Worm (Caenorhabditis elegans) whole organism, L1 larva: ENCODE data around the gene C32D5.10.
A peak's percentile ranks its signal among the peaks of the same experiment; 100 is the strongest.

Source experiments
- C34B4.2 ChIP-seq: sonication (generic microtip); optimal IDR thresholded peaks from 2 replicates; lab custom pipeline; 2017; ENCODE audit warnings: mild to moderate bottlenecking, missing genetic modification characterization, missing compliant biosample characterization
- F16B12.6 ChIP-seq: fragments of 150-350 bp; optimal IDR thresholded peaks from 2 replicates; lab custom pipeline; 2014; ENCODE audit warnings: missing biosample characterization, missing genetic modification characterization
- Y116A8C.19 ChIP-seq: sonication (generic microtip); optimal IDR thresholded peaks from 2 replicates; lab custom pipeline; 2016; ENCODE audit warnings: missing compliant biosample characterization, missing genetic modification characterization, borderline replicate concordance
- aha-1 ChIP-seq: fragments of 150-350 bp; optimal IDR thresholded peaks from 2 replicates; lab custom pipeline; 2014; ENCODE audit warnings: missing biosample characterization, missing genetic modification characterization
- alr-1 ChIP-seq: fragments of 200-800 bp; sonication (Bioruptor generic); optimal IDR thresholded peaks from 2 replicates; lab custom pipeline; 2018; ENCODE audit warnings: borderline replicate concordance, mild to moderate bottlenecking, missing genetic modification characterization, missing compliant biosample characterization
- aly-2 ChIP-seq: fragments of 150-350 bp; optimal IDR thresholded peaks from 2 replicates; lab custom pipeline; 2014; ENCODE audit warnings: missing biosample characterization, missing genetic modification characterization
- ama-1 ChIP-seq: fragments of 150-350 bp; optimal IDR thresholded peaks from 2 replicates; lab custom pipeline; 2014
- blmp-1 ChIP-seq: fragments of 150-350 bp; optimal IDR thresholded peaks from 2 replicates; lab custom pipeline; 2014; ENCODE audit warnings: missing biosample characterization, missing genetic modification characterization
- ceh-63 ChIP-seq: fragments of 200-800 bp; sonication (Bioruptor generic); optimal IDR thresholded peaks from 2 replicates; lab custom pipeline; 2018; ENCODE audit warnings: mild to moderate bottlenecking, missing genetic modification characterization, missing compliant biosample characterization
- ceh-90 ChIP-seq: sonication (generic microtip); optimal IDR thresholded peaks from 2 replicates; lab custom pipeline; 2016; ENCODE audit warnings: missing genetic modification characterization, missing compliant biosample characterization
- dpl-1 ChIP-seq, 3 experiments: fragments of 150-350 bp in 2 of 3; sonication (generic microtip) in 1 of 3; optimal IDR thresholded peaks; 2 replicates each; lab custom pipeline; 2014 to 2017; ENCODE audit warnings: missing biosample characterization in 3 of 3, missing genetic modification characterization in 3 of 3, missing genetic modification reagents in 3 of 3
- dsc-1 ChIP-seq: sonication (generic microtip); optimal IDR thresholded peaks from 2 replicates; lab custom pipeline; 2016; ENCODE audit warnings: mild to moderate bottlenecking, missing genetic modification characterization, missing compliant biosample characterization
- egl-13 ChIP-seq: sonication (generic microtip); optimal IDR thresholded peaks from 2 replicates; lab custom pipeline; 2016; ENCODE audit warnings: missing genotype, missing genetic modification reagents, missing genetic modification characterization, missing compliant biosample characterization
- egl-27 ChIP-seq, 2 experiments: fragments of 150-350 bp in 1 of 2; sonication (generic microtip); optimal IDR thresholded peaks; 3 replicates each; lab custom pipeline; 2017 to 2018; ENCODE audit warnings: missing biosample characterization in 2 of 2, missing genetic modification characterization in 2 of 2, missing genetic modification reagents in 2 of 2
- elt-2 ChIP-seq: sonication (generic microtip); optimal IDR thresholded peaks from 2 replicates; lab custom pipeline; 2016; ENCODE audit warnings: missing genetic modification characterization, mild to moderate bottlenecking, inconsistent platforms, missing compliant biosample characterization, missing genetic modification reagents
- elt-3 ChIP-seq, 6 experiments: fragments of 150-350 bp in 1 of 6; sonication (generic microtip); optimal IDR thresholded peaks; 2 replicates each; lab custom pipeline; 2017 to 2018; ENCODE audit warnings: missing biosample characterization in 6 of 6, missing genetic modification characterization in 6 of 6, inconsistent platforms in 1 of 6
- fkh-10 ChIP-seq: sonication (generic microtip); optimal IDR thresholded peaks from 2 replicates; lab custom pipeline; 2017; ENCODE audit warnings: missing biosample characterization, missing genetic modification reagents, missing genetic modification characterization
- fkh-8 ChIP-seq: sonication (generic microtip); optimal IDR thresholded peaks from 2 replicates; lab custom pipeline; 2016; ENCODE audit warnings: mild to moderate bottlenecking, missing genetic modification characterization, missing compliant biosample characterization
- fos-1 ChIP-seq: fragments of 150-350 bp; optimal IDR thresholded peaks from 2 replicates; lab custom pipeline; 2014; ENCODE audit warnings: missing biosample characterization, missing genetic modification characterization
- hlh-17 ChIP-seq: fragments of 200-800 bp; sonication (Bioruptor generic); optimal IDR thresholded peaks from 2 replicates; lab custom pipeline; 2018; ENCODE audit warnings: missing genetic modification characterization, mild to moderate bottlenecking, missing compliant biosample characterization, moderate library complexity, borderline replicate concordance
- irx-1 ChIP-seq: sonication (generic microtip); optimal IDR thresholded peaks from 2 replicates; lab custom pipeline; 2016; ENCODE audit warnings: missing genetic modification characterization, missing compliant biosample characterization
- lin-13 ChIP-seq: fragments of 150-350 bp; optimal IDR thresholded peaks from 2 replicates; lab custom pipeline; 2014; ENCODE audit warnings: missing biosample characterization, missing genetic modification reagents, missing genetic modification characterization
- lin-14 ChIP-seq: fragments of 200-800 bp; sonication (Bioruptor generic); optimal IDR thresholded peaks from 2 replicates; lab custom pipeline; 2018; ENCODE audit warnings: mild to moderate bottlenecking, missing genetic modification characterization, moderate library complexity, missing compliant biosample characterization
- lin-35 ChIP-seq, 2 experiments: fragments of 150-350 bp; optimal IDR thresholded peaks; 2 replicates each; lab custom pipeline; 2014; ENCODE audit warnings: missing biosample characterization in 2 of 2, missing genetic modification characterization in 2 of 2, missing genetic modification reagents in 2 of 2
- lin-39 ChIP-seq: fragments of 150-350 bp; optimal IDR thresholded peaks from 2 replicates; lab custom pipeline; 2014; ENCODE audit warnings: missing biosample characterization, missing genetic modification reagents, missing genetic modification characterization
- lir-3 ChIP-seq: sonication (generic microtip); optimal IDR thresholded peaks from 2 replicates; lab custom pipeline; 2016; ENCODE audit warnings: mild to moderate bottlenecking, missing genetic modification characterization, moderate library complexity, missing compliant biosample characterization; ENCODE audit not compliant: poor library complexity
- lsy-2 ChIP-seq, 2 experiments: fragments of 150-350 bp; optimal IDR thresholded peaks; 2 replicates each; lab custom pipeline; 2014; ENCODE audit warnings: missing biosample characterization in 2 of 2, missing genetic modification characterization in 2 of 2
- mab-9 ChIP-seq: fragments of 200-800 bp; sonication (Bioruptor generic); IDR thresholded peaks from 2 replicates; pipeline ENCODE4 v1.3.6; 2022; ENCODE audit warnings: missing genetic modification reagents, missing genetic modification characterization, missing compliant biosample characterization
- mef-2 ChIP-seq: fragments of 150-350 bp; optimal IDR thresholded peaks from 2 replicates; lab custom pipeline; 2014; ENCODE audit warnings: missing biosample characterization, missing genetic modification characterization
- nhr-11 ChIP-seq: fragments of 150-350 bp; optimal IDR thresholded peaks from 2 replicates; lab custom pipeline; 2014; ENCODE audit warnings: missing biosample characterization, missing genetic modification characterization
- nhr-12 ChIP-seq: sonication (generic microtip); optimal IDR thresholded peaks from 2 replicates; lab custom pipeline; 2017; ENCODE audit warnings: missing biosample characterization, missing genetic modification characterization
- nhr-19 ChIP-seq: fragments of 200-800 bp; sonication (Bioruptor generic); conservative IDR thresholded peaks from 2 replicates; pipeline ENCODE4 v1.3.6; 2022; ENCODE audit warnings: missing genetic modification characterization, missing compliant biosample characterization
- nhr-20 ChIP-seq: sonication (generic microtip); optimal IDR thresholded peaks from 2 replicates; lab custom pipeline; 2016; ENCODE audit warnings: mild to moderate bottlenecking, missing genetic modification characterization, missing compliant biosample characterization
- nhr-237 ChIP-seq: fragments of 150-350 bp; optimal IDR thresholded peaks from 2 replicates; lab custom pipeline; 2014; ENCODE audit warnings: missing biosample characterization, missing genetic modification characterization
- nhr-76 ChIP-seq: sonication (generic microtip); optimal IDR thresholded peaks from 2 replicates; lab custom pipeline; 2017; ENCODE audit warnings: missing biosample characterization, missing genetic modification characterization
- nhr-77 ChIP-seq: fragments of 150-350 bp; optimal IDR thresholded peaks from 2 replicates; lab custom pipeline; 2014; ENCODE audit warnings: missing biosample characterization, missing genetic modification characterization
- nhr-84 ChIP-seq: sonication (generic microtip); optimal IDR thresholded peaks from 2 replicates; lab custom pipeline; 2017; ENCODE audit warnings: missing biosample characterization, missing genetic modification characterization
- nhr-85 ChIP-seq: sonication (generic microtip); peaks from one replicate; lab custom pipeline; 2016; ENCODE audit warnings: missing genetic modification characterization, inconsistent platforms, missing compliant biosample characterization
- nhr-90 ChIP-seq: sonication (generic microtip); optimal IDR thresholded peaks from 2 replicates; lab custom pipeline; 2016; ENCODE audit warnings: mild to moderate bottlenecking, missing genetic modification characterization, missing compliant biosample characterization; ENCODE audit not compliant: poor library complexity
- pax-3 ChIP-seq: fragments of 200-800 bp; sonication (Bioruptor generic); optimal IDR thresholded peaks from 2 replicates; lab custom pipeline; 2018; ENCODE audit warnings: mild to moderate bottlenecking, missing genetic modification characterization, moderate library complexity, missing compliant biosample characterization
- rnt-1 ChIP-seq: sonication (generic microtip); optimal IDR thresholded peaks from 2 replicates; lab custom pipeline; 2016; ENCODE audit warnings: mild to moderate bottlenecking, missing genetic modification characterization, moderate library complexity, missing compliant biosample characterization
- skn-1 ChIP-seq: fragments of 150-350 bp; optimal IDR thresholded peaks from 2 replicates; lab custom pipeline; 2014; ENCODE audit warnings: missing biosample characterization, missing genetic modification characterization
- snpc-4 ChIP-seq: fragments of 150-350 bp; optimal IDR thresholded peaks from 2 replicates; lab custom pipeline; 2014; ENCODE audit warnings: missing biosample characterization, missing genetic modification characterization
- sox-4 ChIP-seq: sonication (generic microtip); optimal IDR thresholded peaks from 2 replicates; lab custom pipeline; 2016; ENCODE audit warnings: missing genetic modification characterization, missing compliant biosample characterization
- sptf-1 ChIP-seq: fragments of 150-350 bp; optimal IDR thresholded peaks from 2 replicates; lab custom pipeline; 2014; ENCODE audit warnings: missing biosample characterization, missing genetic modification characterization
- unc-130 ChIP-seq: fragments of 150-350 bp; optimal IDR thresholded peaks from 2 replicates; lab custom pipeline; 2017; ENCODE audit warnings: missing biosample characterization, missing genetic modification characterization, inconsistent platforms
- unc-30 ChIP-seq: sonication (generic microtip); optimal IDR thresholded peaks from 2 replicates; lab custom pipeline; 2017; ENCODE audit warnings: missing biosample characterization, missing genetic modification characterization
- unc-86 ChIP-seq: sonication (generic microtip); optimal IDR thresholded peaks from 2 replicates; lab custom pipeline; 2016; ENCODE audit warnings: missing genetic modification characterization, missing compliant biosample characterization
- unc-98 ChIP-seq: fragments of 200-800 bp; sonication (Bioruptor generic); IDR thresholded peaks from 2 replicates; pipeline ENCODE4 v1.3.6; 2022; ENCODE audit warnings: missing genetic modification characterization, missing compliant biosample characterization
- xbp-1 ChIP-seq: sonication (generic microtip); optimal IDR thresholded peaks from 2 replicates; lab custom pipeline; 2016; ENCODE audit warnings: missing genetic modification characterization, missing compliant biosample characterization
- zip-4 ChIP-seq: fragments of 200-800 bp; sonication (Bioruptor generic); optimal IDR thresholded peaks from 2 replicates; lab custom pipeline; 2018; ENCODE audit warnings: mild to moderate bottlenecking, missing genetic modification characterization, moderate library complexity, missing compliant biosample characterization

The C32D5.10 gene

ce11 chrII:6360822-6361221 is 9.0 kb upstream of the C32D5.10 start, which contains the start of gene K10B2.4 (continued):
- TF ChIP-seq ceh-90 (tag; lab: Kevin White, UChicago) (no peak), pax-3 (tag; lab: Kevin White, UChicago) (no peak), irx-1 (peak; percentile 23), dpl-1 (GFP tag; optimal IDR thresholded peaks at IDR 0.05; lab: Kevin White, UChicago) (peak; percentile 56 to 77 (median 75)), hlh-17 (no peak), sox-4 (tag; lab: Kevin White, UChicago) (no peak), sptf-1 (tag; lab: Kevin White, UChicago) (no peak), lsy-2 (tag; optimal IDR thresholded peaks at IDR 0.05; lab: Kevin White, UChicago) (peak; percentile 72 to 85), unc-98 (no peak), nhr-77 (peak; percentile 49), nhr-19 (GFP tag; lab: Robert Waterston, UW) (peak; percentile 54), unc-86 (peak; percentile 31), egl-27 (tag; optimal IDR thresholded peaks at IDR 0.05; lab: Kevin White, UChicago) (no peak), ceh-63 (GFP tag; lab: Kevin White, UChicago) (no peak), aha-1 (tag; lab: Kevin White, UChicago) (no peak), nhr-85 (peak; percentile 2), lin-13 (GFP tag; lab: Kevin White, UChicago) (peak; percentile 65), aly-2 (no peak), elt-2 (tag; lab: Kevin White, UChicago) (no peak), nhr-20 (tag; lab: Kevin White, UChicago) (peak; percentile 82), nhr-237 (tag; lab: Kevin White, UChicago) (no peak), lin-35 (GFP tag; optimal IDR thresholded peaks at IDR 0.05; lab: Kevin White, UChicago) (peak; percentile 70 to 87), lir-3 (tag; lab: Kevin White, UChicago) (peak; percentile 3), unc-30 (tag; lab: Kevin White, UChicago) (no peak), zip-4 (GFP tag; lab: Kevin White, UChicago) (no peak), ama-1 (lab: Kevin White, UChicago) (peak; percentile 22), snpc-4 (tag; lab: Kevin White, UChicago) (peak; percentile 53), fos-1 (tag; lab: Kevin White, UChicago) (peak; percentile 36), lin-14 (GFP tag; lab: Kevin White, UChicago) (peak; percentile 82), unc-130 (tag; lab: Kevin White, UChicago) (peak; percentile 75), nhr-84 (tag; lab: Kevin White, UChicago) (no peak), Y116A8C.19 (tag; lab: Kevin White, UChicago) (no peak), elt-3 (tag; optimal IDR thresholded peaks at IDR 0.05; lab: Kevin White, UChicago) (peak in 1 of 6 experiments; percentile 37), dsc-1 (peak; percentile 53), mef-2 (tag; lab: Kevin White, UChicago) (no peak), skn-1 (tag; lab: Kevin White, UChicago) (peak; percentile 35), lin-39 (peak; percentile 15), mab-9 (GFP tag; lab: Robert Waterston, UW) (no peak)

- TF ChIP-seq blmp-1 (tag; lab: Kevin White, UChicago) = peak; percentile 28
- no peak for TF ChIP-seq aha-1 (tag; lab: Kevin White, UChicago)
- no peak for TF ChIP-seq nhr-11
These were observed 7.1 kb upstream of the C32D5.10 start, which contains the start of gene C32D5.12 for ce11 chrII:6358905-6359304. C32D5.12 (minus strand) TSS chrII:6359005.

- no peak for TF ChIP-seq F16B12.6 (tag; lab: Kevin White, UChicago)
- TF ChIP-seq egl-27 (tag; optimal IDR thresholded peaks at IDR 0.05; lab: Kevin White, UChicago) = no peak
- no peak for TF ChIP-seq xbp-1 (tag; lab: Kevin White, UChicago)
- TF ChIP-seq C34B4.2 (tag; lab: Kevin White, UChicago) = no peak
- TF ChIP-seq nhr-12 (tag; lab: Kevin White, UChicago) = no peak
- no peak for TF ChIP-seq mef-2 (tag; lab: Kevin White, UChicago)
- TF ChIP-seq pax-3 (tag; lab: Kevin White, UChicago) = no peak
- no peak for TF ChIP-seq rnt-1
- TF ChIP-seq unc-98 = no peak
- TF ChIP-seq nhr-76 (tag; lab: Kevin White, UChicago) = no peak
- no peak for TF ChIP-seq nhr-84 (tag; lab: Kevin White, UChicago)
- no peak for TF ChIP-seq unc-86
- TF ChIP-seq nhr-85 = no peak
- TF ChIP-seq nhr-90 (tag; lab: Kevin White, UChicago) = no peak
- no peak for TF ChIP-seq hlh-17
- TF ChIP-seq fkh-10 (GFP tag; lab: Kevin White, UChicago) = no peak
- TF ChIP-seq fkh-8 (tag; lab: Kevin White, UChicago) = no peak
- no peak for TF ChIP-seq alr-1 (tag; lab: Kevin White, UChicago)
- no peak for TF ChIP-seq egl-13 (tag; lab: Kevin White, UChicago)
These were observed 6.4 kb upstream of the C32D5.10 start for ce11 chrII:6358232-6358631.
